Worm (Caenorhabditis elegans) whole organism, L4/young adult: Measurements from ENCODE around the gene ZK673.5.

Experiments
- W03F9.2 ChIP-seq: fragments of 150-350 bp; optimal IDR thresholded peaks from 2 replicates; lab custom pipeline; 2014; ENCODE audit warnings: missing biosample characterization, missing genetic modification characterization
- dao-5 ChIP-seq: sonication (generic microtip); optimal IDR thresholded peaks from 2 replicates; lab custom pipeline; 2016; ENCODE audit warnings: missing genotype, missing genetic modification characterization, moderate library complexity, missing compliant biosample characterization
- him-1 ChIP-seq: sonication (generic microtip); optimal IDR thresholded peaks from 2 replicates; lab custom pipeline; 2016; ENCODE audit warnings: missing genotype, missing genetic modification reagents, missing genetic modification characterization, missing compliant biosample characterization

The ZK673.5 gene

ce11 chrII:10505949-10506348 is 44.6 kb downstream of the ZK673.5 start:
- TF ChIP-seq dao-5 = no peak
- TF ChIP-seq him-1 (tag; lab: Kevin White, UChicago) = no peak
- TF ChIP-seq W03F9.2 (tag; lab: Kevin White, UChicago) = no peak

- no peak for TF ChIP-seq dao-5
- TF ChIP-seq W03F9.2 (tag; lab: Kevin White, UChicago) = no peak
- no peak for TF ChIP-seq him-1 (tag; lab: Kevin White, UChicago)
These were observed 46.6 kb downstream of the ZK673.5 start for ce11 chrII:10507906-10508305.

- TF ChIP-seq dao-5 (no peak), him-1 (tag; lab: Kevin White, UChicago) (no peak), W03F9.2 (tag; lab: Kevin White, UChicago) (no peak)
These were observed 48.4 kb downstream of the ZK673.5 start, which contains the start of gene F59B10.2 for ce11 chrII:10509746-10510145. Gene F59B10.2, minus strand, starts transcription at chrII:10509846.

- TF ChIP-seq him-1 (tag; lab: Kevin White, UChicago) = no peak
- no peak for TF ChIP-seq dao-5
- no peak for TF ChIP-seq W03F9.2 (tag; lab: Kevin White, UChicago)
These were observed 48.9 kb downstream of the ZK673.5 start, which contains the start of gene F59B10.3 for ce11 chrII:10510242-10510641. Gene F59B10.3, plus strand, starts transcription at chrII:10510542.
